Worm (Caenorhabditis elegans) whole organism, young adult: Measurements from ENCODE around the gene nlp-56.

ENCODE experiments used
- F22D6.2 ChIP-seq: sonication (generic microtip); optimal IDR thresholded peaks from 2 replicates; lab custom pipeline; 2016; ENCODE audit warnings: mild to moderate bottlenecking, missing genetic modification characterization, missing compliant biosample characterization
- F23B12.7 ChIP-seq: sonication (generic microtip); optimal IDR thresholded peaks from 2 replicates; lab custom pipeline; 2017; ENCODE audit warnings: missing genetic modification characterization, mild to moderate bottlenecking, missing compliant biosample characterization, antibody characterized with exemption, moderate library complexity; ENCODE audit not compliant: insufficient read depth
- F33H1.4 ChIP-seq: fragments of 200-800 bp; sonication (Bioruptor generic); IDR thresholded peaks from 2 replicates; pipeline ENCODE4 v1.3.6; 2022; ENCODE audit warnings: missing genetic modification reagents, missing genetic modification characterization, missing compliant biosample characterization
- F49E8.2 ChIP-seq: sonication (generic microtip); optimal IDR thresholded peaks from 3 replicates; lab custom pipeline; 2017; ENCODE audit warnings: missing genetic modification characterization, mild to moderate bottlenecking, missing compliant biosample characterization, antibody characterized with exemption, moderate library complexity; ENCODE audit not compliant: insufficient read depth
- F52B5.7 ChIP-seq: sonication (generic microtip); optimal IDR thresholded peaks from 2 replicates; lab custom pipeline; 2016; ENCODE audit warnings: mild to moderate bottlenecking, missing genetic modification characterization, missing compliant biosample characterization
- T07F8.4 ChIP-seq: sonication (generic microtip); optimal IDR thresholded peaks from 2 replicates; lab custom pipeline; 2016; ENCODE audit warnings: mild to moderate bottlenecking, missing genetic modification characterization, moderate library complexity, missing compliant biosample characterization
- Y53F4B.3 ChIP-seq: fragments of 200-800 bp; sonication (Bioruptor generic); IDR thresholded peaks from 2 replicates; pipeline ENCODE4 v1.3.6; 2022; ENCODE audit warnings: missing genetic modification reagents, missing genetic modification characterization, missing compliant biosample characterization
- Y53G8AR.9 ChIP-seq: fragments of 200-800 bp; sonication (Bioruptor generic); conservative IDR thresholded peaks from 2 replicates; pipeline ENCODE4 v1.3.6; 2022; ENCODE audit warnings: missing genetic modification reagents, missing genetic modification characterization, missing compliant biosample characterization
- Y56A3A.18 ChIP-seq: fragments of 200-800 bp; sonication (Bioruptor generic); IDR thresholded peaks from 2 replicates; pipeline ENCODE4 v1.3.6; 2022; ENCODE audit warnings: missing genetic modification reagents, missing genetic modification characterization, missing compliant biosample characterization
- athp-1 ChIP-seq: sonication (generic microtip); optimal IDR thresholded peaks from 2 replicates; lab custom pipeline; 2017; ENCODE audit warnings: mild to moderate bottlenecking, missing genetic modification characterization, missing compliant biosample characterization
- cebp-2 ChIP-seq: fragments of 200-800 bp; sonication (Bioruptor generic); IDR thresholded peaks from 2 replicates; pipeline ENCODE4 v1.3.6; 2022; ENCODE audit warnings: missing genetic modification characterization, missing compliant biosample characterization
- ceh-40 ChIP-seq: fragments of 200-800 bp; sonication (Bioruptor generic); IDR thresholded peaks from 2 replicates; pipeline ENCODE4 v1.3.6; 2022; ENCODE audit warnings: missing genetic modification characterization, missing compliant biosample characterization
- die-1 ChIP-seq: sonication (generic microtip); optimal IDR thresholded peaks from 2 replicates; lab custom pipeline; 2016; ENCODE audit warnings: missing genotype, mild to moderate bottlenecking, missing genetic modification characterization, missing compliant biosample characterization
- dpl-1 ChIP-seq: fragments of 150-350 bp; optimal IDR thresholded peaks from 2 replicates; lab custom pipeline; 2014; ENCODE audit warnings: missing biosample characterization, missing genetic modification reagents, missing genetic modification characterization
- efl-1 ChIP-seq: fragments of 150-350 bp; optimal IDR thresholded peaks from 2 replicates; lab custom pipeline; 2014; ENCODE audit warnings: missing biosample characterization, missing genetic modification reagents, missing genetic modification characterization
- egl-18 ChIP-seq: fragments of 200-800 bp; sonication (Bioruptor generic); IDR thresholded peaks from 2 replicates; pipeline ENCODE4 v1.3.6; 2022; ENCODE audit warnings: missing genetic modification reagents, missing genetic modification characterization, missing compliant biosample characterization
- gei-17 ChIP-seq: fragments of 200-800 bp; sonication (Bioruptor generic); optimal IDR thresholded peaks from 2 replicates; lab custom pipeline; 2018; ENCODE audit warnings: mild to moderate bottlenecking, missing genetic modification characterization, missing compliant biosample characterization
- hrde-1 ChIP-seq: sonication (generic microtip); optimal IDR thresholded peaks from 2 replicates; lab custom pipeline; 2016; ENCODE audit warnings: missing genetic modification characterization, mild to moderate bottlenecking, missing compliant biosample characterization, moderate library complexity, missing genotype, missing genetic modification reagents, borderline replicate concordance
- lin-54 ChIP-seq: fragments of 200-800 bp; sonication (Bioruptor generic); optimal IDR thresholded peaks from 2 replicates; lab custom pipeline; 2018; ENCODE audit warnings: mild to moderate bottlenecking, missing genetic modification characterization, missing compliant biosample characterization
- lsl-1 ChIP-seq: fragments of 200-800 bp; sonication (Bioruptor generic); optimal IDR thresholded peaks from 2 replicates; lab custom pipeline; 2018; ENCODE audit warnings: mild to moderate bottlenecking, missing genetic modification characterization, moderate library complexity, missing compliant biosample characterization
- madf-10 ChIP-seq: sonication (generic microtip); optimal IDR thresholded peaks from 2 replicates; lab custom pipeline; 2016; ENCODE audit warnings: mild to moderate bottlenecking, missing genetic modification characterization, missing compliant biosample characterization
- madf-8 ChIP-seq: fragments of 200-800 bp; sonication (Bioruptor generic); conservative IDR thresholded peaks from 2 replicates; pipeline ENCODE4 v1.3.6; 2022; ENCODE audit warnings: missing genetic modification reagents, missing genetic modification characterization, missing compliant biosample characterization
- mes-4 ChIP-seq: sonication (generic microtip); optimal IDR thresholded peaks from 2 replicates; lab custom pipeline; 2016; ENCODE audit warnings: missing genotype, missing genetic modification characterization, missing compliant biosample characterization
- nfya-1 ChIP-seq: sonication (generic microtip); optimal IDR thresholded peaks from 2 replicates; lab custom pipeline; 2017; ENCODE audit warnings: antibody characterized with exemption, missing compliant biosample characterization, missing genetic modification characterization, borderline replicate concordance; ENCODE audit not compliant: insufficient read depth
- snpc-1.1 ChIP-seq: sonication (generic microtip); optimal IDR thresholded peaks from 2 replicates; lab custom pipeline; 2017; ENCODE audit warnings: missing genetic modification characterization, mild to moderate bottlenecking, missing compliant biosample characterization, antibody characterized with exemption, moderate library complexity, missing genotype, missing genetic modification reagents; ENCODE audit not compliant: insufficient read depth
- snpc-1.3 ChIP-seq: sonication (generic microtip); optimal IDR thresholded peaks from 2 replicates; lab custom pipeline; 2017; ENCODE audit warnings: missing genetic modification characterization, mild to moderate bottlenecking, missing compliant biosample characterization, antibody characterized with exemption, moderate library complexity, missing genotype, missing genetic modification reagents; ENCODE audit not compliant: insufficient read depth
- snpc-3.4 ChIP-seq: sonication (generic microtip); optimal IDR thresholded peaks from 2 replicates; lab custom pipeline; 2017; ENCODE audit warnings: missing genetic modification characterization, mild to moderate bottlenecking, missing compliant biosample characterization, antibody characterized with exemption, moderate library complexity, missing genotype, missing genetic modification reagents
- snpc-4 ChIP-seq, 5 experiments: fragments of 150-350 bp in 1 of 5; sonication (generic microtip) in 4 of 5; optimal IDR thresholded peaks; 2 replicates each; lab custom pipeline; 2014 to 2018; ENCODE audit warnings: missing genetic modification characterization in 5 of 5, missing biosample characterization in 3 of 5, antibody characterized with exemption in 2 of 5, mild to moderate bottlenecking in 2 of 5, missing compliant biosample characterization in 2 of 5, missing genotype in 2 of 5, moderate library complexity in 2 of 5, missing genetic modification reagents in 1 of 5
- tbp1 ChIP-seq: fragments of 200-800 bp; sonication (Bioruptor generic); optimal IDR thresholded peaks from 2 replicates; lab custom pipeline; 2018; ENCODE audit warnings: mild to moderate bottlenecking, missing genetic modification characterization, missing compliant biosample characterization
- unc-130 ChIP-seq: sonication (generic microtip); optimal IDR thresholded peaks from 2 replicates; lab custom pipeline; 2016; ENCODE audit warnings: missing genetic modification reagents, missing genetic modification characterization, missing compliant biosample characterization
- ztf-22 ChIP-seq: fragments of 200-800 bp; sonication (Bioruptor generic); optimal IDR thresholded peaks from 2 replicates; lab custom pipeline; 2018; ENCODE audit warnings: mild to moderate bottlenecking, missing genetic modification characterization, moderate library complexity, missing compliant biosample characterization
- ztf-26 ChIP-seq: sonication (generic microtip); optimal IDR thresholded peaks from 2 replicates; lab custom pipeline; 2017; ENCODE audit warnings: missing genetic modification characterization, missing compliant biosample characterization
- ztf-28 ChIP-seq: fragments of 200-800 bp; sonication (Bioruptor generic); IDR thresholded peaks from 2 replicates; pipeline ENCODE4 v1.3.6; 2022; ENCODE audit warnings: missing genetic modification reagents, missing genetic modification characterization, missing compliant biosample characterization
- ztf-6 ChIP-seq: fragments of 200-800 bp; sonication (Bioruptor generic); IDR thresholded peaks from 2 replicates; pipeline ENCODE4 v1.3.6; 2022; ENCODE audit warnings: missing genetic modification reagents, missing genetic modification characterization, missing compliant biosample characterization

Gene nlp-56

DNA sequence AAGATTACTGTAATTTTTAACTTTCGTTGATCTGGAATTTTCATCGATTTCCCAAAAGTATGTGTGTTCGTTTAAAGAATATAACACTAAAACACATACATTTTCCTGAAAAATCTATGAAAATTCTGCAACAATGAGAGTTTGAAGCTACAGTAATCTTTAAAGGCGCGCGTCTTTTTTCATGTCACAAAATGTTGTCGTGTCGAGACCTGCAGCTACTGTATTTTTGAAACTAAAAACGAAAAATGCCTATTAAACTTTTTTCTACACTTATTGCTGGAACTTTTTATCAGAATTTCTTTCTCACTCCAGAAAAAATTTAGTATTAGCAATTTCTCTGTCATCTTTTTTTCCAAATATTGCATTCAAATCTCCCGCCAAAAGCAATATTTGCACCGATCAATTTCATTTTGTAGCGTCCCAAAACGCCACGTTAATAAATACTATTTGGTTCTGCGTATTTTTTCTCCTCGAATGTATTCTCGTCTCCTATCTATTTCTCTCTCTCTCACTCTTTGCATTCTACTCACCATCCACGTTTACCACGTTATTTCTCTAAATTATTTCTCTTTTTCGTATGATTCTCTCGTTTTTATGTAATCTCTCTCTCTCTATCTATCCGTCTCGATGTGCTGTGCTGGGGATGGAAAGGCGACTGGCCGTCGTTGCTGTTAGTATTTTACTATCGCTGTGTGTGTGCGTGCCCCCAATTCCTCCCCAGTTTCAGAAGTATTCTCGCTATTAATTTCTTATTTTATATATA, 2.0 kb upstream of the nlp-56 start, which contains the start of gene melo-1 (continued):
- TF ChIP-seq F52B5.7 (tag; lab: Kevin White, UChicago) (no peak), ztf-26 (tag; lab: Kevin White, UChicago) (no peak), Y56A3A.18 (no peak), F23B12.7 (tag; lab: Kevin White, UChicago) (no peak), lsl-1 (GFP tag; lab: Kevin White, UChicago) (peak; percentile 76), athp-1 (tag; lab: Kevin White, UChicago) (no peak), madf-8 (GFP tag; lab: Robert Waterston, UW) (no peak)
- TF ChIP-seq, all 124 proteins: peak for 14

DNA sequence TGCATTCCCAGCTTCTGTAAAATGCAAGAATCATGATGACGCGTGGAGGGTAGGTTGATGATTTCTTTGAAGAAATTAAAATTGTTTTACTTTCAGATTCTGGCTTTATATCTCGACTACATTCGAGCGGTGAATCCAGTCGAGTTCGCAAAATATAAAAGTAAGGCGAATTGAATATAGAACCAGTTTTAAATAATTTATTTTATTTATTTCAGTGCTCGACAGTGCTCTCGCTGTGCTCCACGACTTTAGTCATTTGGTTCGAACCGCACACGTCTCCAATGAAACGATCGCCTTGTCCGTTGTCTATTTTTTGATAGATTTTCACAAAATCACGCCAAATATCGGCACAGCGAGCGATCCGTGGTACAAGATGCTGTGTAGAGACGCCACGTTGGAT, 2.3 kb downstream of the nlp-56 start, which contains the start of gene Y57G11C.1130:
Y57G11C.1130 (plus strand) TSS at position 301 of the 400 bp plus-strand sequence.
- TF ChIP-seq F33H1.4 (GFP tag; lab: Robert Waterston, UW) (no peak), ceh-40 (GFP tag; lab: Robert Waterston, UW) (no peak), ztf-6 (GFP tag; lab: Robert Waterston, UW) (no peak), T07F8.4 (tag; lab: Kevin White, UChicago) (no peak), gei-17 (GFP tag; lab: Kevin White, UChicago) (no peak), Y53F4B.3 (GFP tag; lab: Robert Waterston, UW) (no peak), Y53G8AR.9 (no peak), dpl-1 (GFP tag; lab: Kevin White, UChicago) (no peak), cebp-2 (GFP tag; lab: Robert Waterston, UW) (no peak), mes-4 (tag; lab: Kevin White, UChicago) (no peak), hrde-1 (tag; lab: Kevin White, UChicago) (no peak), die-1 (tag; lab: Kevin White, UChicago) (no peak), F22D6.2 (no peak), nfya-1 (tag; lab: Kevin White, UChicago) (no peak)

DNA sequence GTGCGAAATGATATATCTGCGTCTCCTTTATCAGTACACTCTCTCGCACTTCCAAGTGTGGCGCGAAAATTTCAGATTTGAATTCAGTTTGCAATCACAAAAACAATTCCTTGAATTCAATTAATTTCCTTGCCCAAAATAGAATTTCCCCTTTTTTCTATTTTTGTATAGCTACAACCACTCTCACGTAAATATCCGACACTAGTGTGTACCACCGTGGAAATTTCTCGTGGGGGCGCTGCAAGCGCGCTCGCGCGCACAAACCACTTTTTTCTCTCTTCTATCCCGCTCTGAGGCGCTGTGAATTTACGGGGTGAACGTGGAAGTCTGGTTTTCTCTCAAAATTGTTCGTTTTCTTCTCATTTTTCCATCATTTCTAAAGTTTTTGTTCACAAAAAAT, 3.0 kb downstream of the nlp-56 start, which contains the start of gene Y57G11C.8:
Y57G11C.8 (plus strand) TSS at position 301 of the 400 bp plus-strand sequence.
- TF ChIP-seq efl-1 (GFP tag; lab: Kevin White, UChicago) (peak; percentile 67), madf-10 (tag; lab: Kevin White, UChicago) (no peak), snpc-4 (GFP tag; optimal IDR thresholded peaks at IDR 0.05; lab: Kevin White, UChicago) (peak; percentile 43), snpc-4 (tag; optimal IDR thresholded peaks at IDR 0.05; lab: Kevin White, UChicago) (peak in 2 of 4 experiments; percentile 19 to 65), snpc-1.1 (tag; lab: Kevin White, UChicago) (no peak), ztf-22 (GFP tag; lab: Kevin White, UChicago) (no peak), unc-130 (no peak), egl-18 (no peak), ztf-28 (GFP tag; lab: Robert Waterston, UW) (no peak)

DNA sequence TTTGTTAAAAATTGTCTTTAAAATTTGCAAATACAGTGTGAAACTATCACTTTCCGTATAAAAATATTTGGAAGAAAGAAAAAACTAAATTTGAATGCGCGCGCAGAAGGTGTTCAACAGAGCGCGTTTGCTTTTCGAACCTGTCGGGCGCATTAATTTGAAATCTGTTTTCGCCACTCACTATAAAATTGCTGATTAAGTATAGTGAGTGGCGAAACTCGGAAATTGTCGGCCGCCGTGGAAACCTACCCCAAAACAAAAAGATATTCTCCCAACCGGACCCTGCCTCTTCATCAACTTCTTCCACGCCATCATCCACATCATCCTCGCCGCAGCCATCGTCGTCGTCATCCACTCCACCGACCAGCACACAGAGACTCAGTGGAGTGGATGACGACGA, 4.0 kb downstream of the nlp-56 start:
- TF ChIP-seq snpc-4 (GFP tag; optimal IDR thresholded peaks at IDR 0.05; lab: Kevin White, UChicago) = peak; percentile 93
- TF ChIP-seq snpc-4 (tag; optimal IDR thresholded peaks at IDR 0.05; lab: Kevin White, UChicago) = peak; percentile 84 to 97 (median 93)
- TF ChIP-seq snpc-1.1 (tag; lab: Kevin White, UChicago) = peak; percentile 90
- TF ChIP-seq snpc-3.4 (tag; lab: Kevin White, UChicago) = peak; percentile 80
- peak; percentile 57 for TF ChIP-seq snpc-1.3 (tag; lab: Kevin White, UChicago)
- peak; percentile 51 for TF ChIP-seq lsl-1 (GFP tag; lab: Kevin White, UChicago)
- peak; percentile 76 for TF ChIP-seq lin-54
- peak; percentile 55 for TF ChIP-seq F49E8.2 (tag; lab: Kevin White, UChicago)
- TF ChIP-seq tbp1 (GFP tag; lab: Kevin White, UChicago) = peak; percentile 70
- TF ChIP-seq efl-1 (GFP tag; lab: Kevin White, UChicago) = peak; percentile 17
- TF ChIP-seq, all 124 proteins: peak for 9; not testable (repeated sequence) for 115
